Fruit fly (Drosophila melanogaster) whole organism, pupa: ENCODE data around the gene CG42727.

Experiments used
- CG34367 ChIP-seq: fragments of 200-800 bp; sonication (Bioruptor generic); optimal IDR thresholded peaks from 2 replicates; lab custom pipeline; 2018; ENCODE audit warnings: missing biosample characterization, mild to moderate bottlenecking, missing genetic modification characterization
- rn ChIP-seq: fragments of 200-800 bp; sonication (Bioruptor generic); IDR thresholded peaks from 2 replicates; pipeline ENCODE4 v1.3.6; 2022; ENCODE audit warnings: missing biosample characterization, missing genetic modification characterization

DNA sequence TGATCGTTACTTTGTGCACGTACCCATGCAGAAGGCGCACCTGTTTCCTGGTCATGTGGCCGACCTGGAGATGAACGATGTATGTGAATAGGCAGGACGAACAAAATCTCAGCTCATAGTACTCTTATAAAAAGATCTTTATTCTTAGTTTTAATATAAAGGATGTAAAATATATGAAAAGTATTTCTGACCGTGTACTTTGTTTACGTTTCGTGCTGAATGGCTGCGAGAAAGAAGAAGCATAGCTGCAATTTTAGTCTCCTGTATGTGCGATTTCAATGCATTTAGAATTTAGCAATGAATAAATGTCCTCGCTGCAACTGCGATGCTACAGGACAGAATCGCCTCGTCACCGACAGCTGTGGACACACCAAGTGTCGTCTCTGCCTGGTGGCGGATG, at the start of gene CG42727, which contains the start of gene CG42726:
- TF ChIP-seq CG34367 (tag; lab: Kevin White, UChicago) = peak; percentile 4
- no peak for TF ChIP-seq rn (GFP tag; lab: Robert Waterston, UW)
